Fruit fly (Drosophila melanogaster): ENCODE results near the gene CG4955.

The CG4955 gene

dm6 chrX:17113324-17113723 lies 32.1 kb downstream of the CG4955 start (continued):
- TF ChIP-seq pdm3 (GFP tag; optimal IDR thresholded peaks at IDR 0.05) (peak; percentile 50), fd59A (GFP tag; optimal IDR thresholded peaks at IDR 0.05) (peak; percentile 26), achi (GFP tag; optimal IDR thresholded peaks at IDR 0.05) (peak; percentile 79), CG9139 (GFP tag; optimal IDR thresholded peaks at IDR 0.05) (no peak), topi (GFP tag; optimal IDR thresholded peaks at IDR 0.05) (peak; percentile 44), spab (GFP tag; optimal IDR thresholded peaks at IDR 0.05) (peak; percentile 29), CG3032 (tag; optimal IDR thresholded peaks at IDR 0.05) (peak; percentile 42), Hr39 (GFP tag; optimal IDR thresholded peaks at IDR 0.05) (peak; percentile 15), Blimp-1 (GFP tag; optimal IDR thresholded peaks at IDR 0.05) (peak; percentile 1), CG6276 (GFP tag; optimal IDR thresholded peaks at IDR 0.05) (peak; percentile 26), CG6854 (GFP tag; optimal IDR thresholded peaks at IDR 0.05) (no peak), CG32006 (GFP tag; optimal IDR thresholded peaks at IDR 0.05) (peak; percentile 83), Eip78C (GFP tag) (peak; percentile 87), OdsH (GFP tag; optimal IDR thresholded peaks at IDR 0.05) (peak; percentile 82), Eip93F (GFP tag; optimal IDR thresholded peaks at IDR 0.05) (no peak), CG31627 (GFP tag; optimal IDR thresholded peaks at IDR 0.05) (peak; percentile 15), CG8119 (GFP tag; IDR thresholded peaks at IDR 0.05) (peak; percentile 87), eg (GFP tag; IDR thresholded peaks at IDR 0.05) (peak; percentile 49; the same call in 1 of the 3 replicates), Sox102F (GFP tag; optimal IDR thresholded peaks at IDR 0.05) (peak; percentile 43), dsx (GFP tag; optimal IDR thresholded peaks at IDR 0.05; ENCODE audit: poor library complexity, severe bottlenecking) (peak; percentile 45), vri (GFP tag; optimal IDR thresholded peaks at IDR 0.05) (no peak), CG3919 (GFP tag; optimal IDR thresholded peaks at IDR 0.05) (peak; percentile 61), lz (GFP tag; optimal IDR thresholded peaks at IDR 0.05) (peak; percentile 39), salr (GFP tag; optimal IDR thresholded peaks at IDR 0.05) (peak in 1 of 2 experiments; percentile 55), Gug (GFP tag; IDR thresholded peaks at IDR 0.05) (peak; percentile 42; the same call in 1 of the 2 replicates), Ets21C (GFP tag; optimal IDR thresholded peaks at IDR 0.05) (no peak)

dm6 chrX:17121600-17121999 lies 40.4 kb downstream of the CG4955 start:
- TF ChIP-seq Sox15 (GFP tag; optimal IDR thresholded peaks at IDR 0.05) = no peak
- peak; percentile 34 for TF ChIP-seq CG6792 (GFP tag; optimal IDR thresholded peaks at IDR 0.05)
- peak; percentile 13 for TF ChIP-seq achi (GFP tag; optimal IDR thresholded peaks at IDR 0.05)
- TF ChIP-seq Hr4 (GFP tag; optimal IDR thresholded peaks at IDR 0.05) = peak; percentile 17
- TF ChIP-seq dsx (GFP tag; optimal IDR thresholded peaks at IDR 0.05; ENCODE audit: poor library complexity, severe bottlenecking) = no peak
- no peak for TF ChIP-seq CG1621 (tag; optimal IDR thresholded peaks at IDR 0.05)
- TF ChIP-seq cyc (GFP tag; optimal IDR thresholded peaks at IDR 0.05) = peak; percentile 7
- peak; percentile 44 for TF ChIP-seq CG6276 (GFP tag; optimal IDR thresholded peaks at IDR 0.05)
- no peak for TF ChIP-seq Lpt (GFP tag; optimal IDR thresholded peaks at IDR 0.05)
- TF ChIP-seq CG3032 (tag; optimal IDR thresholded peaks at IDR 0.05) = peak; percentile 9
- TF ChIP-seq Gug (GFP tag; IDR thresholded peaks at IDR 0.05) = no peak
- TF ChIP-seq CG8119 (GFP tag; IDR thresholded peaks at IDR 0.05) = no peak
- TF ChIP-seq CG10631 (GFP tag; optimal IDR thresholded peaks at IDR 0.05) = peak; percentile 23
- TF ChIP-seq CG10669 (GFP tag; optimal IDR thresholded peaks at IDR 0.05) = peak; percentile 2
- no peak for TF ChIP-seq Ets21C (GFP tag; optimal IDR thresholded peaks at IDR 0.05)
- TF ChIP-seq CG31627 (GFP tag; optimal IDR thresholded peaks at IDR 0.05) = peak; percentile 16
- TF ChIP-seq net (GFP tag; optimal IDR thresholded peaks at IDR 0.05) = peak; percentile 28
- TF ChIP-seq Sox14 (GFP tag; optimal IDR thresholded peaks at IDR 0.05) = no peak
- peak; percentile 30; the same call in 1 of the 3 replicates for TF ChIP-seq eg (GFP tag; IDR thresholded peaks at IDR 0.05)
- peak; percentile 40; the same call in 1 of the 2 replicates for TF ChIP-seq CG15336 (GFP tag; IDR thresholded peaks at IDR 0.05)
- TF ChIP-seq svp (GFP tag) = no peak
- no peak for TF ChIP-seq fd59A (GFP tag; optimal IDR thresholded peaks at IDR 0.05)
- peak; percentile 27 for TF ChIP-seq CG6808 (GFP tag; optimal IDR thresholded peaks at IDR 0.05)
- TF ChIP-seq CG16779 (tag; optimal IDR thresholded peaks at IDR 0.05) = no peak
- TF ChIP-seq esn (GFP tag; optimal IDR thresholded peaks at IDR 0.05) = peak; percentile 39
- no peak for TF ChIP-seq dac (GFP tag; optimal IDR thresholded peaks at IDR 0.05)
- TF ChIP-seq CG6854 (GFP tag; optimal IDR thresholded peaks at IDR 0.05) = no peak
- peak; percentile 0 for TF ChIP-seq Ets96B (tag; optimal IDR thresholded peaks at IDR 0.05)
- no peak for TF ChIP-seq fd85E (GFP tag; optimal IDR thresholded peaks at IDR 0.05)
- TF ChIP-seq ss (GFP tag; optimal IDR thresholded peaks at IDR 0.05) = peak; percentile 30 to 34
- TF ChIP-seq Hr39 (GFP tag; optimal IDR thresholded peaks at IDR 0.05) = peak; percentile 12
- TF ChIP-seq Eip78C (GFP tag) = peak; percentile 80
- TF ChIP-seq Hr38 (GFP tag; optimal IDR thresholded peaks at IDR 0.05) = no peak
- TF ChIP-seq CG8632 (GFP tag; optimal IDR thresholded peaks at IDR 0.05) = peak; percentile 11
- no peak for TF ChIP-seq spab (GFP tag; optimal IDR thresholded peaks at IDR 0.05)
- TF ChIP-seq pdm3 (GFP tag; optimal IDR thresholded peaks at IDR 0.05) = peak; percentile 6
- peak; percentile 13 for TF ChIP-seq CG34406 (GFP tag; optimal IDR thresholded peaks at IDR 0.05)
- TF ChIP-seq OdsH (GFP tag; optimal IDR thresholded peaks at IDR 0.05) = peak; percentile 45

All from whole organism, prepupa.